Fruit fly (Drosophila melanogaster): ENCODE measurements around the gene CG11134.

CG11134 gene

DNA sequence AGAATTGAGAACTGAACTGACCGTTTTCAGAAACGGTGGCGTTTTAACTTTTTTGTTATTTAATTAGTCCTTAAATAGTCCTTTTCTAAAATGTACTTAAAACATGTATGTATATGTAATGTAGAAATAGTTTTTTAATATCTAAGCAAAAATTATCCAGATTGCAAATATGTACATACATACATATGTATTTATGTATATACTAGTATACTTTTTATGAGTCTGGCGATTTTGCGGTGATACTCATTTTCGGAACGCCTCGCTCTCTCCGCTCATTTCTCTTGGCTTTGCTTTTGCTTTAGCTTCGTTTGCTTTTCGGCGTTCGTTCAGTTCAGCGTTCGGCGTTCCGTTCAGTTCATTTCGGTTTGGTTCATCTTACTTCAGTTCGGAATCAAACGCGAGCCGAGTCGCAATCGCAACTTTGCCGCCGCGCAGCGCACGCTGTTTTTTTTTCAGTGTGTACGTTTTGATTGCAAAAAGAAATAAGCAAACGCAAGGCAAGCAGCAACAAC is 24.7 kb downstream of the CG11134 start, which contains the start of gene rdgB (continued):
- TF ChIP-seq corto (GFP tag; optimal IDR thresholded peaks at IDR 0.05), result no peak
- TF ChIP-seq Awh (GFP tag; IDR thresholded peaks at IDR 0.05), result no peak
- peak; percentile 36 for TF ChIP-seq trem (tag; optimal IDR thresholded peaks at IDR 0.05)
- TF ChIP-seq CG17912 (GFP tag; optimal IDR thresholded peaks at IDR 0.05), result no peak
- TF ChIP-seq nmo (GFP tag; optimal IDR thresholded peaks at IDR 0.05), result peak; percentile 88
- TF ChIP-seq CG10274 (GFP tag; optimal IDR thresholded peaks at IDR 0.05), result peak; percentile 60
- peak; percentile 89 for TF ChIP-seq CG10543 (GFP tag; optimal IDR thresholded peaks at IDR 0.05)
- no peak for TF ChIP-seq sim (GFP tag; IDR thresholded peaks at IDR 0.05)
- TF ChIP-seq HLH3B (GFP tag; IDR thresholded peaks at IDR 0.05), result peak; percentile 72
- TF ChIP-seq tgo (GFP tag; IDR thresholded peaks at IDR 0.05), result peak; percentile 71
- TF ChIP-seq CG10462 (GFP tag; optimal IDR thresholded peaks at IDR 0.05), result peak; percentile 21
- no peak for TF ChIP-seq Dref (GFP tag; IDR thresholded peaks at IDR 0.05)
- TF ChIP-seq Bgb (GFP tag; IDR thresholded peaks at IDR 0.05; ENCODE audit: partially characterized antibody), result peak; percentile 54
- TF ChIP-seq CG12104 (GFP tag; optimal IDR thresholded peaks at IDR 0.05), result peak; percentile 69
- TF ChIP-seq fd3F (GFP tag; optimal IDR thresholded peaks at IDR 0.05), result peak; percentile 57
- TF ChIP-seq CG11398 (GFP tag; optimal IDR thresholded peaks at IDR 0.05), result no peak
- no peak for TF ChIP-seq Myb (GFP tag; optimal IDR thresholded peaks at IDR 0.05)
- peak in 1 of 2 experiments; percentile 37 for TF ChIP-seq crp (GFP tag; optimal IDR thresholded peaks at IDR 0.05)
- TF ChIP-seq slou (GFP tag; optimal IDR thresholded peaks at IDR 0.05), result peak; percentile 59
- TF ChIP-seq CG2875 (GFP tag; optimal IDR thresholded peaks at IDR 0.05), result peak; percentile 64
- no peak for TF ChIP-seq ftz-f1 (GFP tag; optimal IDR thresholded peaks at IDR 0.05)
- TF ChIP-seq CG7357 (GFP tag; IDR thresholded peaks at IDR 0.05), result peak; percentile 60; the same call in 2 of the 3 replicates
- TF ChIP-seq al (GFP tag; IDR thresholded peaks at IDR 0.05), result peak; percentile 64
- TF ChIP-seq CG8924 (tag; optimal IDR thresholded peaks at IDR 0.05), result peak; percentile 78
- peak; percentile 35 for TF ChIP-seq CG10366 (GFP tag; IDR thresholded peaks at IDR 0.05)
- 0 out of 2 replicates have a peak, but pooled peaks have one; percentile 29 for TF ChIP-seq Gsc (GFP tag; IDR thresholded peaks at IDR 0.05)
- TF ChIP-seq CG15479 (GFP tag; optimal IDR thresholded peaks at IDR 0.05), result no peak
- TF ChIP-seq tio (GFP tag; optimal IDR thresholded peaks at IDR 0.05), result peak; percentile 67
- TF ChIP-seq CG8478 (optimal IDR thresholded peaks at IDR 0.05), result no peak
- peak; percentile 35 for TF ChIP-seq CG15696 (tag; optimal IDR thresholded peaks at IDR 0.05)
- TF ChIP-seq CG4404 (GFP tag; IDR thresholded peaks at IDR 0.05), result peak; percentile 43
- no peak for TF ChIP-seq kay (GFP tag; optimal IDR thresholded peaks at IDR 0.05)
- peak; percentile 72 for TF ChIP-seq Asciz (GFP tag; optimal IDR thresholded peaks at IDR 0.05)
- peak; percentile 87 for TF ChIP-seq CG18599 (GFP tag; optimal IDR thresholded peaks at IDR 0.05)
- peak; percentile 56 for TF ChIP-seq Nf-YB (GFP tag; optimal IDR thresholded peaks at IDR 0.05)
- TF ChIP-seq CG10321 (GFP tag; IDR thresholded peaks at IDR 0.05), result no peak
- peak; percentile 32 for TF ChIP-seq vfl (GFP tag; optimal IDR thresholded peaks at IDR 0.05)
- TF ChIP-seq otp (GFP tag; IDR thresholded peaks at IDR 0.05), result no peak
- TF ChIP-seq CG14860 (GFP tag; IDR thresholded peaks at IDR 0.05; ENCODE audit: partially characterized antibody), result no peak
- peak; percentile 89 for TF ChIP-seq Jarid2 (GFP tag; optimal IDR thresholded peaks at IDR 0.05)
- peak; percentile 21 for TF ChIP-seq ems (GFP tag; optimal IDR thresholded peaks at IDR 0.05)
- no peak for TF ChIP-seq mld (GFP tag; IDR thresholded peaks at IDR 0.05; ENCODE audit: partially characterized antibody)
- TF ChIP-seq repo (GFP tag; optimal IDR thresholded peaks at IDR 0.05), result no peak
- peak; percentile 87 for TF ChIP-seq CG10209 (GFP tag; optimal IDR thresholded peaks at IDR 0.05)
- TF ChIP-seq Fer2 (tag; optimal IDR thresholded peaks at IDR 0.05), result peak; percentile 56
- TF ChIP-seq CG6813 (GFP tag; optimal IDR thresholded peaks at IDR 0.05), result peak; percentile 50
- TF ChIP-seq hth (optimal IDR thresholded peaks at IDR 0.05), result no peak
- TF ChIP-seq p53 (GFP tag; optimal IDR thresholded peaks at IDR 0.05), result no peak
- TF ChIP-seq tup (GFP tag; optimal IDR thresholded peaks at IDR 0.05), result no peak
- TF ChIP-seq dan (GFP tag; IDR thresholded peaks at IDR 0.05), result no peak
- no peak for TF ChIP-seq CG10565 (GFP tag; optimal IDR thresholded peaks at IDR 0.05)

All from whole organism, embryonic.